Fruit fly (Drosophila melanogaster) whole organism, embryonic: ENCODE data around the gene CG33307.

Experiments
- Adf1 ChIP-seq: fragments of 200-800 bp; sonication (Bioruptor generic); IDR thresholded peaks from 2 replicates; pipeline ENCODE4 v1.3.6; 2022; ENCODE audit warnings: missing biosample characterization, missing genetic modification characterization
- CG10543 ChIP-seq: fragments of 200-800 bp; sonication (Bioruptor generic); optimal IDR thresholded peaks from 3 replicates; lab custom pipeline; 2017; ENCODE audit warnings: missing biosample characterization, mild to moderate bottlenecking, missing genetic modification characterization, moderate library complexity
- CG13624 ChIP-seq: fragments of 200-800 bp; sonication (Bioruptor generic); optimal IDR thresholded peaks from 2 replicates; lab custom pipeline; 2016; ENCODE audit warnings: missing biosample characterization, missing genetic modification characterization
- CG14014 ChIP-seq: fragments of 200-800 bp; sonication (Bioruptor generic); IDR thresholded peaks from 2 replicates; pipeline ENCODE4 v1.3.6; 2022; ENCODE audit warnings: missing biosample characterization, missing genetic modification characterization
- CG15696 ChIP-seq: fragments of 200-800 bp; sonication (Bioruptor generic); optimal IDR thresholded peaks from 2 replicates; lab custom pipeline; 2019; ENCODE audit warnings: missing biosample characterization, mild to moderate bottlenecking, missing genetic modification characterization, moderate library complexity
- CG16779 ChIP-seq: fragments of 200-800 bp; sonication (Bioruptor generic); IDR thresholded peaks from 2 replicates; pipeline ENCODE4 v1.3.6; 2022; ENCODE audit warnings: missing biosample characterization, missing genetic modification characterization
- CG2116 ChIP-seq: fragments of 200-800 bp; sonication (Bioruptor generic); optimal IDR thresholded peaks from 3 replicates; lab custom pipeline; 2018; ENCODE audit warnings: missing biosample characterization, mild to moderate bottlenecking, missing genetic modification characterization
- CG30403 ChIP-seq: fragments of 200-800 bp; sonication (Bioruptor generic); optimal IDR thresholded peaks from 3 replicates; lab custom pipeline; 2016; ENCODE audit warnings: missing biosample characterization, missing genetic modification characterization
- CG3281 ChIP-seq: fragments of 200-800 bp; sonication (Bioruptor generic); optimal IDR thresholded peaks from 3 replicates; lab custom pipeline; 2017; ENCODE audit warnings: missing biosample characterization, mild to moderate bottlenecking, missing genetic modification characterization
- CG3995 ChIP-seq: fragments of 200-800 bp; sonication (Bioruptor generic); optimal IDR thresholded peaks from 3 replicates; lab custom pipeline; 2016; ENCODE audit warnings: missing biosample characterization, missing genetic modification characterization
- CG4282 ChIP-seq: fragments of 200-800 bp; sonication (Bioruptor generic); optimal IDR thresholded peaks from 2 replicates; lab custom pipeline; 2016; ENCODE audit warnings: missing biosample characterization, missing genetic modification characterization
- CG4854 ChIP-seq: fragments of 200-800 bp; sonication (Bioruptor generic); optimal IDR thresholded peaks from 2 replicates; lab custom pipeline; 2016; ENCODE audit warnings: missing biosample characterization, missing genetic modification characterization, inconsistent platforms
- CG6175 ChIP-seq: fragments of 200-800 bp; sonication (Bioruptor generic); IDR thresholded peaks from 3 replicates; pipeline ENCODE4 v1.3.6; 2022; ENCODE audit warnings: missing biosample characterization, missing genetic modification characterization
- CG7928 ChIP-seq: fragments of 200-800 bp; sonication (Bioruptor generic); optimal IDR thresholded peaks from 2 replicates; lab custom pipeline; 2017; ENCODE audit warnings: missing biosample characterization, mild to moderate bottlenecking, missing genetic modification characterization
- CG8359 ChIP-seq: fragments of 200-800 bp; sonication (Bioruptor generic); optimal IDR thresholded peaks from 2 replicates; lab custom pipeline; 2017; ENCODE audit warnings: missing biosample characterization, mild to moderate bottlenecking, missing genetic modification characterization, borderline replicate concordance
- CG8478 ChIP-seq: fragments of >200 bp; optimal IDR thresholded peaks from 2 replicates; lab custom pipeline; 2018
- Doc3 ChIP-seq: fragments of 200-800 bp; sonication (Bioruptor generic); IDR thresholded peaks from 3 replicates; pipeline ENCODE4 v1.3.6; 2022; ENCODE audit warnings: missing biosample characterization, missing genetic modification characterization; ENCODE audit not compliant: partially characterized antibody
- E2f2 ChIP-seq: fragments of 200-800 bp; sonication (Bioruptor generic); IDR thresholded peaks from 2 replicates; pipeline ENCODE4 v1.3.6; 2022; ENCODE audit warnings: missing biosample characterization, missing genetic modification characterization
- Lhr ChIP-seq: fragments of 200-800 bp; sonication (Bioruptor generic); optimal IDR thresholded peaks from 3 replicates; lab custom pipeline; 2017; ENCODE audit warnings: mild to moderate bottlenecking, missing biosample characterization, missing genetic modification reagents, missing genetic modification characterization
- Med ChIP-seq: fragments of 200-800 bp; sonication (Bioruptor generic); peaks from one replicate; lab custom pipeline; 2016; ENCODE audit warnings: missing biosample characterization, missing genetic modification characterization, mild to moderate bottlenecking, inconsistent platforms, moderate library complexity
- NK7.1 ChIP-seq: fragments of 200-800 bp; sonication (Bioruptor generic); optimal IDR thresholded peaks from 3 replicates; lab custom pipeline; 2016; ENCODE audit warnings: missing biosample characterization, missing genetic modification characterization
- Pdp1 ChIP-seq, 2 experiments: fragments of 200-800 bp; sonication (Bioruptor generic); optimal IDR thresholded peaks; 3 replicates each; lab custom pipeline; 2016; ENCODE audit warnings: missing biosample characterization in 2 of 2, missing genetic modification characterization in 2 of 2, mild to moderate bottlenecking in 1 of 2, moderate library complexity in 1 of 2
- Sin3A ChIP-seq: fragments of >200 bp; optimal IDR thresholded peaks from 2 replicates; lab custom pipeline; 2018
- TFAM ChIP-seq: fragments of 200-800 bp; sonication (Bioruptor generic); optimal IDR thresholded peaks from 2 replicates; lab custom pipeline; 2017; ENCODE audit warnings: missing biosample characterization, missing genetic modification characterization, inconsistent platforms
- Trl ChIP-seq, 3 experiments: fragments of >200 bp in 2 of 3; fragments of 200-800 bp in 1 of 3; sonication (Bioruptor generic) in 1 of 3; optimal IDR thresholded peaks; 2 replicates in 1 of 3; 3 replicates in 2 of 3; lab custom pipeline; 2016 to 2017; ENCODE audit warnings: missing biosample characterization in 1 of 3, missing genetic modification characterization in 1 of 3
- Xbp1 ChIP-seq: fragments of 200-800 bp; sonication (Bioruptor generic); optimal IDR thresholded peaks from 3 replicates; lab custom pipeline; 2016; ENCODE audit warnings: missing biosample characterization, mild to moderate bottlenecking, missing genetic modification characterization
- bcd ChIP-seq: fragments of 200-800 bp; sonication (Bioruptor generic); optimal IDR thresholded peaks from 2 replicates; lab custom pipeline; 2017; ENCODE audit warnings: missing biosample characterization, mild to moderate bottlenecking, missing genetic modification characterization
- chm ChIP-seq: fragments of 200-800 bp; sonication (Bioruptor generic); IDR thresholded peaks from 2 replicates; pipeline ENCODE4 v1.3.6; 2022; ENCODE audit warnings: missing biosample characterization, missing genetic modification characterization
- chn ChIP-seq: fragments of 200-800 bp; sonication (Bioruptor generic); optimal IDR thresholded peaks from 2 replicates; lab custom pipeline; 2016; ENCODE audit warnings: missing biosample characterization, missing genetic modification characterization
- corto ChIP-seq: fragments of 200-800 bp; sonication (Bioruptor generic); optimal IDR thresholded peaks from 2 replicates; lab custom pipeline; 2016; ENCODE audit warnings: missing biosample characterization, mild to moderate bottlenecking, missing genetic modification characterization, moderate library complexity
- cwo ChIP-seq: fragments of 200-800 bp; sonication (Bioruptor generic); optimal IDR thresholded peaks from 3 replicates; lab custom pipeline; 2017; ENCODE audit warnings: missing biosample characterization, missing genetic modification characterization, mild to moderate bottlenecking, moderate library complexity, missing genetic modification reagents
- dmrt11E ChIP-seq: fragments of 200-800 bp; sonication (Bioruptor generic); optimal IDR thresholded peaks from 3 replicates; lab custom pipeline; 2018; ENCODE audit warnings: missing biosample characterization, mild to moderate bottlenecking, missing genetic modification characterization, moderate library complexity
- ems ChIP-seq: fragments of 200-800 bp; sonication (Bioruptor generic); optimal IDR thresholded peaks from 3 replicates; lab custom pipeline; 2016; ENCODE audit warnings: missing biosample characterization, missing genetic modification characterization
- gro ChIP-seq: fragments of 200-800 bp; sonication (Bioruptor generic); optimal IDR thresholded peaks from 2 replicates; lab custom pipeline; 2016; ENCODE audit warnings: missing biosample characterization, missing genetic modification characterization
- gt ChIP-seq: fragments of 200-800 bp; sonication (Bioruptor generic); IDR thresholded peaks from 2 replicates; pipeline ENCODE4 v1.3.6; 2022; ENCODE audit warnings: missing biosample characterization, missing genetic modification characterization
- lmd ChIP-seq: fragments of 200-800 bp; sonication (Bioruptor generic); IDR thresholded peaks from 2 replicates; pipeline ENCODE4 v1.3.6; 2022; ENCODE audit warnings: missing biosample characterization, missing genetic modification characterization
- maf-S ChIP-seq: fragments of 200-800 bp; sonication (Bioruptor generic); optimal IDR thresholded peaks from 2 replicates; lab custom pipeline; 2016; ENCODE audit warnings: missing biosample characterization, missing genetic modification characterization
- onecut ChIP-seq: fragments of 200-800 bp; sonication (Bioruptor generic); IDR thresholded peaks from 2 replicates; pipeline ENCODE4 v1.3.6; 2022; ENCODE audit warnings: missing biosample characterization, missing genetic modification characterization
- prd ChIP-seq, 3 experiments: fragments of >200 bp in 2 of 3; fragments of 200-800 bp in 1 of 3; sonication (Bioruptor generic) in 1 of 3; optimal IDR thresholded peaks in 2 of 3; IDR thresholded peaks in 1 of 3; 2 replicates in 2 of 3; 3 replicates in 1 of 3; pipeline versions ENCODE4 v1.3.6 to Lab custom; 2017 to 2022; ENCODE audit warnings: missing biosample characterization in 1 of 3, missing genetic modification characterization in 1 of 3
- sens ChIP-seq: fragments of 200-800 bp; sonication (Bioruptor generic); peaks from one replicate; lab custom pipeline; 2016; ENCODE audit warnings: missing biosample characterization, missing genetic modification characterization
- slbo ChIP-seq: fragments of 200-800 bp; sonication (Bioruptor generic); IDR thresholded peaks from 2 replicates; pipeline ENCODE4 v1.3.6; 2022; ENCODE audit warnings: missing biosample characterization, missing genetic modification characterization
- sug ChIP-seq: fragments of 200-800 bp; optimal IDR thresholded peaks from 2 replicates; lab custom pipeline; 2019; ENCODE audit warnings: missing biosample characterization, mild to moderate bottlenecking, missing genetic modification characterization, moderate library complexity
- trh ChIP-seq: fragments of 200-800 bp; sonication (Bioruptor generic); optimal IDR thresholded peaks from 2 replicates; lab custom pipeline; 2016; ENCODE audit warnings: missing biosample characterization, missing genetic modification characterization
- tup ChIP-seq: fragments of 200-800 bp; sonication (Bioruptor generic); optimal IDR thresholded peaks from 2 replicates; lab custom pipeline; 2016; ENCODE audit warnings: missing biosample characterization, mild to moderate bottlenecking, missing genetic modification characterization, moderate library complexity
- twi ChIP-seq: fragments of 200-800 bp; optimal IDR thresholded peaks from 2 replicates; lab custom pipeline; 2019; ENCODE audit warnings: missing biosample characterization, mild to moderate bottlenecking, missing genetic modification characterization, moderate library complexity
- vnd ChIP-seq: fragments of 200-800 bp; sonication (Bioruptor generic); IDR thresholded peaks from 3 replicates; pipeline ENCODE4 v1.3.6; 2022; ENCODE audit warnings: missing biosample characterization, missing genetic modification characterization; ENCODE audit not compliant: partially characterized antibody
- wek ChIP-seq: fragments of 200-800 bp; sonication (Bioruptor generic); optimal IDR thresholded peaks from 3 replicates; lab custom pipeline; 2018; ENCODE audit warnings: missing biosample characterization, mild to moderate bottlenecking, missing genetic modification characterization, moderate library complexity

Gene CG33307

dm6 chr2L:13811323-13811722 is 30.0 kb downstream of the CG33307 start, which contains the start of the genes Adat1 and CG16865 (continued):
- no peak for TF ChIP-seq wek (GFP tag; lab: Kevin White, UChicago)
- peak; percentile 12 for TF ChIP-seq CG13624 (GFP tag; lab: Kevin White, UChicago)
- peak; percentile 87 for TF ChIP-seq onecut (GFP tag; lab: Robert Waterston, UW)
- TF ChIP-seq ems (GFP tag; lab: Kevin White, UChicago) = no peak
- TF ChIP-seq CG10543 (GFP tag; lab: Kevin White, UChicago) = no peak
- TF ChIP-seq CG8478 (lab: Kevin White, UChicago) = no peak
- no peak for TF ChIP-seq CG8359 (GFP tag; lab: Kevin White, UChicago)
- no peak for TF ChIP-seq CG7928 (GFP tag; lab: Kevin White, UChicago)
- no peak for TF ChIP-seq CG14014 (GFP tag; lab: Robert Waterston, UW)
- TF ChIP-seq CG4854 (GFP tag; lab: Kevin White, UChicago) = no peak
- TF ChIP-seq tup (GFP tag; lab: Kevin White, UChicago) = no peak
- no peak for TF ChIP-seq CG3281 (GFP tag; lab: Kevin White, UChicago)
- peak; percentile 35 for TF ChIP-seq Sin3A (lab: Kevin White, UChicago)
- TF ChIP-seq Doc3 (GFP tag; lab: Robert Waterston, UW) = 0 out of 3 replicates have a peak, but pooled peaks have one; percentile 28
- TF ChIP-seq CG4282 (GFP tag; lab: Kevin White, UChicago) = no peak
- no peak for TF ChIP-seq chn (GFP tag; lab: Kevin White, UChicago)

dm6 chr2L:13807959-13808358 is 33.4 kb downstream of the CG33307 start:
- TF ChIP-seq sens (GFP tag; lab: Kevin White, UChicago) (peak; percentile 62), Pdp1 (GFP tag; optimal IDR thresholded peaks at IDR 0.05; lab: Kevin White, UChicago) (no peak), CG15696 (tag; lab: Kevin White, UChicago) (no peak), chm (GFP tag; lab: Robert Waterston, UW) (no peak), gro (GFP tag; lab: Kevin White, UChicago) (no peak), dmrt11E (tag; lab: Kevin White, UChicago) (no peak), maf-S (no peak), cwo (GFP tag; lab: Kevin White, UChicago) (peak; percentile 2)

DNA sequence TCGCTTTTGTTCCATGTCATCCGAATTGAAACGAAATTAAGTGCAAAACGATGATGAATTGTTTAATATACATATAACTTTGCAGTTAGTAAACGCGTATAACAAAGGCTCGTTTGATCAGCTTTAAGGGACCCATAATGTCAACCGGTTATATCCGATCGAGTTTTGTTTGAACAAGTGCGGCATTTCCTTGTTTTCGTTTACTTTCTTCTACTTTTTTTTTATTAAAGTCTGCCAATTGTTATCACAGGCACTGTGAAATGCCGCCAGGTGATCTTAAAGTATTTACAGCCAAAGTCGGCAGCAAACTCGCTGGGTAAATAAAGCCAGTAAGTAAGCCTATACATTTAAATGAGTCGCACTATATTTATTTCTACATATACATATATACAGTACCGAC is 34.2 kb downstream of the CG33307 start:
- TF ChIP-seq CG4282 (GFP tag; lab: Kevin White, UChicago) (no peak), sens (GFP tag; lab: Kevin White, UChicago) (peak; percentile 60), Xbp1 (GFP tag; lab: Kevin White, UChicago) (no peak), lmd (GFP tag; lab: Robert Waterston, UW) (no peak), bcd (GFP tag; lab: Kevin White, UChicago) (no peak), Med (GFP tag; lab: Kevin White, UChicago) (peak; percentile 36), trh (GFP tag; lab: Kevin White, UChicago) (no peak), CG6175 (no peak)

DNA sequence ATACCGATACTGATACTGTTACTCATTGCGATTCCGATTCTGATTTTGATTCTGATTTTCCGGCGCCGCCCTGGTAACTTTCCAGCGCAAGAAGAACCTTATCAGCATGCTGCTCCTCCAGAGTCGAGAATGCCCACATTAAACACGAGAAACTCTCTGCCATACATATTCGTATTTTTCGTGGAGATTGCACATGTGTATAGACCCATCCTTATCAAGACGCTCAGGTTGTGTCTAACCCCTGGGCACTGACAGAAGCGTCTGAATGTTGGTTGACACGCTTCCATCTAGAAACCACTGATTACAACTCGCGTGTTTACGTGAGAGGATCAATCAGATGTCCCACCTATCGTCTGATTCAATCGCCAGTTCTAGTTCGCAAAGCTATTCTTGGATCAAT is 36.1 kb downstream of the CG33307 start:
- no peak for TF ChIP-seq vnd (GFP tag; lab: Robert Waterston, UW)
- TF ChIP-seq E2f2 = no peak
- no peak for TF ChIP-seq gt (GFP tag; lab: Robert Waterston, UW)
- no peak for TF ChIP-seq prd (optimal IDR thresholded peaks at IDR 0.05; lab: Kevin White, UChicago)
- no peak for TF ChIP-seq prd (GFP tag; IDR thresholded peaks at IDR 0.05; lab: Robert Waterston, UW)
- no peak for TF ChIP-seq CG30403
- no peak for TF ChIP-seq Lhr (GFP tag; lab: Kevin White, UChicago)
- TF ChIP-seq CG2116 (GFP tag; lab: Kevin White, UChicago) = no peak
- TF ChIP-seq Trl (optimal IDR thresholded peaks at IDR 0.05; lab: Kevin White, UChicago) = no peak
- TF ChIP-seq Trl (GFP tag; optimal IDR thresholded peaks at IDR 0.05; lab: Kevin White, UChicago) = no peak
- peak; percentile 27 for TF ChIP-seq sug (tag; lab: Kevin White, UChicago)
- TF ChIP-seq Adf1 (GFP tag; lab: Robert Waterston, UW) = no peak
- TF ChIP-seq twi (tag; lab: Kevin White, UChicago) = no peak
- no peak for TF ChIP-seq TFAM (GFP tag; lab: Kevin White, UChicago)
- no peak for TF ChIP-seq slbo (GFP tag; lab: Robert Waterston, UW)
- TF ChIP-seq CG3995 (GFP tag; lab: Kevin White, UChicago) = no peak
- TF ChIP-seq NK7.1 = no peak
- TF ChIP-seq corto (GFP tag; lab: Kevin White, UChicago) = no peak
- TF ChIP-seq CG16779 (GFP tag; lab: Robert Waterston, UW) = no peak
